Worm (Caenorhabditis elegans): ENCODE results near the gene Y46G5A.15.

ce11 chrII:12776379-12776778 is 8.8 kb downstream of the Y46G5A.15 start, which contains the start of gene Y46G5A.34:
- TF ChIP-seq ama-1 (optimal IDR thresholded peaks at IDR 0.05) (no peak), ceh-63 (GFP tag; optimal IDR thresholded peaks at IDR 0.05) (no peak), unc-98 (GFP tag; IDR thresholded peaks at IDR 0.05) (no peak), lin-15B (tag; optimal IDR thresholded peaks at IDR 0.05) (no peak), ets-5 (GFP tag; IDR thresholded peaks at IDR 0.05) (no peak), ceh-82 (tag; optimal IDR thresholded peaks at IDR 0.05) (no peak), fkh-8 (tag; optimal IDR thresholded peaks at IDR 0.05) (no peak), aha-1 (tag; optimal IDR thresholded peaks at IDR 0.05) (no peak), elt-3 (tag; optimal IDR thresholded peaks at IDR 0.05) (no peak), snu-23 (GFP tag; optimal IDR thresholded peaks at IDR 0.05) (no peak)
